Fruit fly (Drosophila melanogaster) whole organism, prepupa: ENCODE data around the gene Ypel.

ENCODE experiments used
- CG10631 ChIP-seq: fragments of 200-800 bp; sonication (Bioruptor generic); optimal IDR thresholded peaks from 2 replicates; lab custom pipeline; 2016; ENCODE audit warnings: missing biosample characterization, missing genetic modification characterization
- CG10669 ChIP-seq: fragments of 200-800 bp; sonication (Bioruptor generic); optimal IDR thresholded peaks from 3 replicates; lab custom pipeline; 2018; ENCODE audit warnings: missing biosample characterization, mild to moderate bottlenecking, missing genetic modification characterization, moderate library complexity
- CG11294 ChIP-seq: fragments of 200-800 bp; sonication (Bioruptor generic); IDR thresholded peaks from 2 replicates; pipeline ENCODE4 v1.3.6; 2022; ENCODE audit warnings: missing biosample characterization, missing genetic modification characterization
- CG11762 ChIP-seq: fragments of 200-800 bp; sonication (Bioruptor generic); optimal IDR thresholded peaks from 3 replicates; lab custom pipeline; 2016; ENCODE audit warnings: missing biosample characterization, missing genetic modification characterization; ENCODE audit not compliant: insufficient read depth
- CG15336 ChIP-seq: fragments of 200-800 bp; sonication (Bioruptor generic); IDR thresholded peaks from 2 replicates; pipeline ENCODE4 v1.3.6; 2022; ENCODE audit warnings: missing biosample characterization, missing genetic modification characterization
- CG1621 ChIP-seq: fragments of 200-800 bp; sonication (Bioruptor generic); optimal IDR thresholded peaks from 3 replicates; lab custom pipeline; 2018; ENCODE audit warnings: missing biosample characterization, mild to moderate bottlenecking, missing genetic modification characterization
- CG16779 ChIP-seq: fragments of 200-800 bp; sonication (Bioruptor generic); optimal IDR thresholded peaks from 3 replicates; lab custom pipeline; 2017; ENCODE audit warnings: missing biosample characterization, mild to moderate bottlenecking, missing genetic modification characterization
- CG31627 ChIP-seq: fragments of 200-800 bp; sonication (Bioruptor generic); optimal IDR thresholded peaks from 3 replicates; lab custom pipeline; 2016; ENCODE audit warnings: missing biosample characterization, missing genetic modification characterization
- CG32006 ChIP-seq: fragments of 200-800 bp; sonication (Bioruptor generic); optimal IDR thresholded peaks from 3 replicates; lab custom pipeline; 2017; ENCODE audit warnings: missing biosample characterization, mild to moderate bottlenecking, missing genetic modification characterization
- CG34406 ChIP-seq: fragments of 200-800 bp; sonication (Bioruptor generic); optimal IDR thresholded peaks from 3 replicates; lab custom pipeline; 2016; ENCODE audit warnings: missing biosample characterization, missing genetic modification characterization
- CG3919 ChIP-seq: fragments of 200-800 bp; sonication (Bioruptor generic); optimal IDR thresholded peaks from 3 replicates; lab custom pipeline; 2016; ENCODE audit warnings: missing biosample characterization, missing genetic modification characterization
- CG4318 ChIP-seq: fragments of 200-800 bp; sonication (Bioruptor generic); optimal IDR thresholded peaks from 3 replicates; lab custom pipeline; 2017; ENCODE audit warnings: missing biosample characterization, mild to moderate bottlenecking, missing genetic modification characterization
- CG6276 ChIP-seq: fragments of 200-800 bp; sonication (Bioruptor generic); optimal IDR thresholded peaks from 2 replicates; lab custom pipeline; 2017; ENCODE audit warnings: missing biosample characterization, mild to moderate bottlenecking, missing genetic modification characterization
- CG6792 ChIP-seq: fragments of 200-800 bp; sonication (Bioruptor generic); optimal IDR thresholded peaks from 3 replicates; lab custom pipeline; 2016; ENCODE audit warnings: missing biosample characterization, missing genetic modification characterization
- CG6808 ChIP-seq: fragments of 200-800 bp; sonication (Bioruptor generic); optimal IDR thresholded peaks from 3 replicates; lab custom pipeline; 2017; ENCODE audit warnings: missing biosample characterization, missing genetic modification characterization, mild to moderate bottlenecking, moderate library complexity, missing genetic modification reagents
- CG7368 ChIP-seq: fragments of 200-800 bp; sonication (Bioruptor generic); optimal IDR thresholded peaks from 3 replicates; lab custom pipeline; 2016; ENCODE audit warnings: missing biosample characterization, missing genetic modification characterization
- CG8119 ChIP-seq: fragments of 200-800 bp; sonication (Bioruptor generic); IDR thresholded peaks from 3 replicates; pipeline ENCODE4 v1.3.6; 2022; ENCODE audit warnings: missing biosample characterization, missing genetic modification characterization
- CG8319 ChIP-seq: fragments of 200-800 bp; sonication (Bioruptor generic); optimal IDR thresholded peaks from 3 replicates; lab custom pipeline; 2016; ENCODE audit warnings: missing biosample characterization, missing genetic modification characterization
- CG9139 ChIP-seq: fragments of 200-800 bp; sonication (Bioruptor generic); optimal IDR thresholded peaks from 3 replicates; lab custom pipeline; 2017; ENCODE audit warnings: missing biosample characterization, mild to moderate bottlenecking, missing genetic modification characterization
- Eip75B ChIP-seq: fragments of 200-800 bp; sonication (Bioruptor generic); optimal IDR thresholded peaks from 3 replicates; lab custom pipeline; 2016; ENCODE audit warnings: missing biosample characterization, missing genetic modification characterization
- Eip78C ChIP-seq: fragments of 200-800 bp; sonication (Bioruptor generic); peaks from one replicate; lab custom pipeline; 2016; ENCODE audit warnings: missing biosample characterization, missing genetic modification characterization
- Eip93F ChIP-seq: fragments of 200-800 bp; sonication (Bioruptor generic); optimal IDR thresholded peaks from 2 replicates; lab custom pipeline; 2016; ENCODE audit warnings: missing biosample characterization, mild to moderate bottlenecking, missing genetic modification characterization
- Ets21C ChIP-seq: fragments of 200-800 bp; sonication (Bioruptor generic); optimal IDR thresholded peaks from 3 replicates; lab custom pipeline; 2016; ENCODE audit warnings: missing biosample characterization, missing genetic modification characterization
- Ets96B ChIP-seq: fragments of 200-800 bp; optimal IDR thresholded peaks from 2 replicates; lab custom pipeline; 2019; ENCODE audit warnings: missing biosample characterization, mild to moderate bottlenecking, missing genetic modification characterization, moderate library complexity
- Gug ChIP-seq: fragments of 200-800 bp; sonication (Bioruptor generic); IDR thresholded peaks from 2 replicates; pipeline ENCODE4 v1.3.6; 2022; ENCODE audit warnings: missing biosample characterization, missing genetic modification characterization
- Hr39 ChIP-seq: fragments of 200-800 bp; sonication (Bioruptor generic); optimal IDR thresholded peaks from 2 replicates; lab custom pipeline; 2016; ENCODE audit warnings: missing biosample characterization, missing genetic modification characterization
- Lpt ChIP-seq: fragments of 200-800 bp; sonication (Bioruptor generic); optimal IDR thresholded peaks from 3 replicates; lab custom pipeline; 2016; ENCODE audit warnings: missing biosample characterization, missing genetic modification characterization
- OdsH ChIP-seq: fragments of 200-800 bp; sonication (Bioruptor generic); optimal IDR thresholded peaks from 3 replicates; lab custom pipeline; 2016; ENCODE audit warnings: missing biosample characterization, missing genetic modification characterization
- Smox ChIP-seq: fragments of 200-800 bp; sonication (Bioruptor generic); optimal IDR thresholded peaks from 3 replicates; lab custom pipeline; 2016; ENCODE audit warnings: missing biosample characterization, missing genetic modification characterization
- Sox14 ChIP-seq: fragments of 200-800 bp; sonication (Bioruptor generic); optimal IDR thresholded peaks from 3 replicates; lab custom pipeline; 2016; ENCODE audit warnings: missing biosample characterization, missing genetic modification characterization
- Sox15 ChIP-seq: fragments of 200-800 bp; sonication (Bioruptor generic); optimal IDR thresholded peaks from 3 replicates; lab custom pipeline; 2016; ENCODE audit warnings: missing biosample characterization, missing genetic modification characterization
- achi ChIP-seq: fragments of 200-800 bp; sonication (Bioruptor generic); optimal IDR thresholded peaks from 3 replicates; lab custom pipeline; 2016; ENCODE audit warnings: missing biosample characterization, missing genetic modification characterization
- acj6 ChIP-seq: fragments of 200-800 bp; sonication (Bioruptor generic); optimal IDR thresholded peaks from 3 replicates; lab custom pipeline; 2016; ENCODE audit warnings: missing biosample characterization, missing genetic modification characterization
- cyc ChIP-seq: fragments of 200-800 bp; sonication (Bioruptor generic); optimal IDR thresholded peaks from 3 replicates; lab custom pipeline; 2016; ENCODE audit warnings: missing biosample characterization, missing genetic modification characterization
- dac ChIP-seq: fragments of 200-800 bp; sonication (Bioruptor generic); optimal IDR thresholded peaks from 2 replicates; lab custom pipeline; 2017; ENCODE audit warnings: missing biosample characterization, mild to moderate bottlenecking, missing genetic modification characterization
- dsx ChIP-seq: fragments of 200-800 bp; optimal IDR thresholded peaks from 3 replicates; lab custom pipeline; 2019; ENCODE audit warnings: missing biosample characterization, mild to moderate bottlenecking, missing genetic modification characterization, moderate library complexity; ENCODE audit not compliant: poor library complexity, severe bottlenecking
- esn ChIP-seq: fragments of 200-800 bp; sonication (Bioruptor generic); optimal IDR thresholded peaks from 2 replicates; lab custom pipeline; 2016; ENCODE audit warnings: missing biosample characterization, mild to moderate bottlenecking, missing genetic modification characterization, moderate library complexity
- fd59A ChIP-seq: fragments of 200-800 bp; sonication (Bioruptor generic); optimal IDR thresholded peaks from 2 replicates; lab custom pipeline; 2017; ENCODE audit warnings: missing biosample characterization, mild to moderate bottlenecking, missing genetic modification characterization, missing genetic modification reagents
- fd85E ChIP-seq: fragments of 200-800 bp; sonication (Bioruptor generic); optimal IDR thresholded peaks from 3 replicates; lab custom pipeline; 2016; ENCODE audit warnings: missing biosample characterization, missing genetic modification characterization
- fkh ChIP-seq: fragments of 200-800 bp; sonication (Bioruptor generic); optimal IDR thresholded peaks from 3 replicates; lab custom pipeline; 2017; ENCODE audit warnings: missing biosample characterization, mild to moderate bottlenecking, missing genetic modification characterization, moderate library complexity
- lz ChIP-seq: fragments of 200-800 bp; sonication (Bioruptor generic); optimal IDR thresholded peaks from 3 replicates; lab custom pipeline; 2016; ENCODE audit warnings: missing biosample characterization, missing genetic modification characterization
- net ChIP-seq: fragments of 200-800 bp; sonication (Bioruptor generic); optimal IDR thresholded peaks from 3 replicates; lab custom pipeline; 2016; ENCODE audit warnings: missing biosample characterization, missing genetic modification characterization
- pdm3 ChIP-seq: fragments of 200-800 bp; sonication (Bioruptor generic); optimal IDR thresholded peaks from 3 replicates; lab custom pipeline; 2016; ENCODE audit warnings: missing biosample characterization, missing genetic modification characterization
- salr ChIP-seq, 2 experiments: fragments of 200-800 bp; sonication (Bioruptor generic); optimal IDR thresholded peaks; 3 replicates each; lab custom pipeline; 2016 to 2018; ENCODE audit warnings: missing biosample characterization in 2 of 2, missing genetic modification characterization in 2 of 2, mild to moderate bottlenecking in 1 of 2
- ss ChIP-seq, 2 experiments: fragments of 200-800 bp; sonication (Bioruptor generic); optimal IDR thresholded peaks; 2 replicates in 1 of 2; 3 replicates in 1 of 2; lab custom pipeline; 2017 to 2018; ENCODE audit warnings: mild to moderate bottlenecking in 2 of 2, missing biosample characterization in 2 of 2, missing genetic modification characterization in 2 of 2, moderate library complexity in 1 of 2
- svp ChIP-seq: fragments of 200-800 bp; sonication (Bioruptor generic); peaks from one replicate; lab custom pipeline; 2016; ENCODE audit warnings: missing biosample characterization, missing genetic modification characterization
- topi ChIP-seq: fragments of 200-800 bp; sonication (Bioruptor generic); optimal IDR thresholded peaks from 3 replicates; lab custom pipeline; 2016; ENCODE audit warnings: missing biosample characterization, missing genetic modification characterization
- vri ChIP-seq: fragments of 200-800 bp; sonication (Bioruptor generic); optimal IDR thresholded peaks from 3 replicates; lab custom pipeline; 2016; ENCODE audit warnings: missing biosample characterization, mild to moderate bottlenecking, missing genetic modification characterization

The Ypel gene

dm6 chrX:10202595-10202994 is 9.6 kb downstream of the Ypel start (continued):
- peak; percentile 29 for TF ChIP-seq topi (GFP tag; lab: Kevin White, UChicago)
- TF ChIP-seq Sox15 (GFP tag; lab: Kevin White, UChicago), result no peak
- no peak for TF ChIP-seq Gug
- TF ChIP-seq fkh (GFP tag; lab: Kevin White, UChicago), result no peak
- peak; percentile 56 for TF ChIP-seq CG10631 (GFP tag; lab: Kevin White, UChicago)
- TF ChIP-seq CG1621 (tag; lab: Kevin White, UChicago), result peak; percentile 43
- TF ChIP-seq CG6792 (GFP tag; lab: Kevin White, UChicago), result peak; percentile 41
- TF ChIP-seq CG6276, result peak; percentile 7

- TF ChIP-seq cyc (GFP tag; lab: Kevin White, UChicago) (no peak), CG10669 (GFP tag; lab: Kevin White, UChicago) (peak; percentile 18), esn (GFP tag; lab: Kevin White, UChicago) (no peak), CG3919 (GFP tag; lab: Kevin White, UChicago) (peak; percentile 33), Eip78C (peak; percentile 88), CG34406 (GFP tag; lab: Kevin White, UChicago) (no peak), OdsH (GFP tag; lab: Kevin White, UChicago) (peak; percentile 25), CG15336 (GFP tag; lab: Robert Waterston, UW) (peak; percentile 73), Eip93F (GFP tag; lab: Kevin White, UChicago) (no peak), dsx (GFP tag; lab: Kevin White, UChicago) (no peak), net (GFP tag; lab: Kevin White, UChicago) (peak; percentile 36), Smox (GFP tag; lab: Kevin White, UChicago) (peak; percentile 31), vri (GFP tag; lab: Kevin White, UChicago) (no peak), CG6808 (peak; percentile 21), CG6792 (GFP tag; lab: Kevin White, UChicago) (peak; percentile 16), CG31627 (GFP tag; lab: Kevin White, UChicago) (no peak), ss (GFP tag; optimal IDR thresholded peaks at IDR 0.05; lab: Kevin White, UChicago) (peak; percentile 12 to 65), Gug (peak; percentile 58), topi (GFP tag; lab: Kevin White, UChicago) (peak; percentile 2), CG11762 (GFP tag; lab: Kevin White, UChicago) (no peak), salr (GFP tag; optimal IDR thresholded peaks at IDR 0.05; lab: Kevin White, UChicago) (no peak), CG8119 (GFP tag; lab: Robert Waterston, UW) (peak; percentile 71), Hr39 (peak; percentile 12), Ets21C (no peak), Sox15 (GFP tag; lab: Kevin White, UChicago) (no peak), CG4318 (GFP tag; lab: Kevin White, UChicago) (peak; percentile 0), CG11294 (GFP tag; lab: Robert Waterston, UW) (peak; percentile 29; the same call in 1 of the 2 replicates), Ets96B (tag; lab: Kevin White, UChicago) (peak; percentile 7), achi (peak; percentile 46), CG9139 (GFP tag; lab: Kevin White, UChicago) (no peak), pdm3 (GFP tag; lab: Kevin White, UChicago) (peak; percentile 44), dac (GFP tag; lab: Kevin White, UChicago) (no peak), CG32006 (GFP tag; lab: Kevin White, UChicago) (peak; percentile 63), fd85E (GFP tag; lab: Kevin White, UChicago) (no peak), Eip75B (GFP tag; lab: Kevin White, UChicago) (peak; percentile 56), lz (peak; percentile 21), fd59A (GFP tag; lab: Kevin White, UChicago) (peak; percentile 30), Sox14 (GFP tag; lab: Kevin White, UChicago) (peak; percentile 32), CG6276 (no peak), svp (GFP tag; lab: Kevin White, UChicago) (peak; percentile 77), acj6 (GFP tag; lab: Kevin White, UChicago) (peak; percentile 40), CG16779 (tag; lab: Kevin White, UChicago) (no peak), Lpt (GFP tag; lab: Kevin White, UChicago) (no peak), CG7368 (no peak), CG8319 (GFP tag; lab: Kevin White, UChicago) (no peak), CG1621 (tag; lab: Kevin White, UChicago) (no peak)
Measured at dm6 chrX:10184355-10185058, 27.7 kb downstream of the Ypel start.
